Worm (Caenorhabditis elegans): Measurements from ENCODE around the gene Y75B7B.1.

ce11 chrV:1275924-1276323 is 5.2 kb downstream of the Y75B7B.1 start, which contains the start of gene Y75B7B.2:
- no peak for TF ChIP-seq snpc-4 (tag; optimal IDR thresholded peaks at IDR 0.05)
- TF ChIP-seq lin-13 (tag; optimal IDR thresholded peaks at IDR 0.05), result no peak
- no peak for TF ChIP-seq mls-2 (tag; optimal IDR thresholded peaks at IDR 0.05)
- TF ChIP-seq unc-62 (GFP tag; optimal IDR thresholded peaks at IDR 0.05), result no peak
- no peak for TF ChIP-seq ztf-11 (tag; optimal IDR thresholded peaks at IDR 0.05)
- TF ChIP-seq lsy-2 (tag; optimal IDR thresholded peaks at IDR 0.05), result no peak
- no peak for TF ChIP-seq mab-5 (tag; optimal IDR thresholded peaks at IDR 0.05)
- TF ChIP-seq unc-120 (tag; optimal IDR thresholded peaks at IDR 0.05; ENCODE audit: poor library complexity, severe bottlenecking), result no peak
- TF ChIP-seq pha-4 (tag; optimal IDR thresholded peaks at IDR 0.05), result no peak
- no peak for TF ChIP-seq elt-3 (tag; optimal IDR thresholded peaks at IDR 0.05)
